Worm (Caenorhabditis elegans) whole organism, dauer: ENCODE results near the gene C50F4.6.

ENCODE experiments used
- unc-62 ChIP-seq: sonication (generic microtip); optimal IDR thresholded peaks from 2 replicates; lab custom pipeline; 2017; ENCODE audit warnings: missing biosample characterization, missing genetic modification reagents, missing genetic modification characterization

The C50F4.6 gene

ce11 chrV:9571673-9572072 is 25.8 kb downstream of the C50F4.6 start:
- TF ChIP-seq unc-62 = no peak

- TF ChIP-seq unc-62 = no peak
Observed at ce11 chrV:9576991-9577390, 31.1 kb downstream of the C50F4.6 start, which contains the start of gene F25B3.2. Gene F25B3.2, plus strand, starts transcription at chrV:9577291.

ce11 chrV:9582594-9583322 is 36.9 kb downstream of the C50F4.6 start, which contains the start of gene rtfo-1:
Gene rtfo-1, minus strand, starts transcription at chrV:9582644.
- no peak for TF ChIP-seq unc-62

- TF ChIP-seq unc-62 = no peak
Observed at ce11 chrV:9583323-9583644, 37.4 kb downstream of the C50F4.6 start, which contains the start of gene K09G1.1. Gene K09G1.1, plus strand, starts transcription at chrV:9583545.

ce11 chrV:9584263-9584662 is 38.4 kb downstream of the C50F4.6 start:
- no peak for TF ChIP-seq unc-62

ce11 chrV:9587619-9588018 is 41.7 kb downstream of the C50F4.6 start:
- no peak for TF ChIP-seq unc-62

ce11 chrV:9588574-9588973 is 42.7 kb downstream of the C50F4.6 start:
- TF ChIP-seq unc-62 = no peak

ce11 chrV:9590317-9590716 is 44.4 kb downstream of the C50F4.6 start, which contains the start of gene K09G1.2:
Gene K09G1.2, plus strand, starts transcription at chrV:9590617.
- no peak for TF ChIP-seq unc-62
